Worm (Caenorhabditis elegans): ENCODE measurements around the gene nep-25.

The nep-25 gene

DNA sequence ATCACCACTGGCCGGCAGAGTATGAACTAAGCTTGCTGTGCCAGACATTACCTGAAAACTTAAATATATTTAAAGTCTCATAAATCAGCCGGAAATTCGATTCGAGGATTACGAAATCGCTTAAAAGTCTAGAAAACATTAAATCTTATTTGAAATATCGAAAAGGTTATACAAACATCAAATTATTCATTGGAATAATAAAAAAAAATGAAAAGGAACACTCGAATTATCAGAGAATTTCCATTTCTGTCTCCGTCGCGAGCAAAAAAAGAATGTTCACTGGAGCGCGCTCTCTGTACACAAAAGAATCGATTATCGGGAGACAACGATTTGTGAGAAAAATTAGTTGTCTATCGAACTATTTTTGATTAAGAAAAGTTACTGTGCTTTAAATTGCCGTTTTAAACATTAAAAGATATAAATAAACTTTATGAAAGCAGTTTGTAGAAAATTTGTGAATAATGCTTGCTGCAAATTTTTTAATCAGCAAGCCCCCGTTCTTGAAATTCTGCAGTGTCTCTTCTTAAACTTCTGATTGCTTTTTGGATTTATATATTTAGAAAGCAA is 5.8 kb upstream of the nep-25 start, which contains the start of gene fzo-1:
fzo-1 (minus strand) TSS at position 51 of the 567 bp plus-strand sequence.
- TF ChIP-seq hmg-4 (GFP tag; optimal IDR thresholded peaks at IDR 0.05) (no peak), hnd-1 (tag; optimal IDR thresholded peaks at IDR 0.05) (peak; percentile 40), ceh-36 (tag; optimal IDR thresholded peaks at IDR 0.05) (no peak), ceh-13 (GFP tag; optimal IDR thresholded peaks at IDR 0.05) (peak; percentile 36), tra-4 (tag; optimal IDR thresholded peaks at IDR 0.05) (peak; percentile 14), pes-1 (GFP tag; IDR thresholded peaks at IDR 0.05) (no peak), B0310.2 (tag; optimal IDR thresholded peaks at IDR 0.05) (peak; percentile 21), aly-1 (tag; optimal IDR thresholded peaks at IDR 0.05) (no peak), flt-1 (GFP tag; IDR thresholded peaks at IDR 0.05) (no peak), ama-1 (optimal IDR thresholded peaks at IDR 0.05) (no peak), tbx-37 (GFP tag; conservative IDR thresholded peaks at IDR 0.05) (0 out of 2 replicates have a peak, but pooled peaks have one; percentile 26), ets-7 (tag; optimal IDR thresholded peaks at IDR 0.05) (peak; percentile 48), F13C5.2 (tag; optimal IDR thresholded peaks at IDR 0.05) (peak; percentile 26), scrt-1 (GFP tag; IDR thresholded peaks at IDR 0.05) (no peak), hmbx-1 (tag; optimal IDR thresholded peaks at IDR 0.05) (no peak)

DNA sequence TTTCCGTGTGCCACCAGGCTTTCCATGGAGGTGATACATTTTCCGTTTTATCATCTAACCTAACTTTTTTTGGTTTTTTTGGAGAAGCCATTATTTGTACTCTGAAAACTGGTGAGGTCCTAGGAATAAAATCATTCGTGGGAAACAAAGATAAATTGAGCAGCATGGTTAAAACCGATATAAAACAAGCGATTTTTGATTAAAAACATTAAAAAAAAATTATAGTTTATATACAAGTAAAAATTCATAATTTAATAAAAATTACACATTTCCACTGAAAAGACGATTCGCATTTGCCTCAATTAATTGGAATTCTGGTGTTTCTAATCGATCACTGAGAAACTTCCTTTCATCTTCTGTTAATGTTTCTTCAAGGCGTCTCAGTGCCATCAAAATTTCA is 3.6 kb upstream of the nep-25 start, which contains the start of gene ZK1248.15:
ZK1248.15 (minus strand) TSS at position 101 of the 400 bp plus-strand sequence.
- TF ChIP-seq ets-7 (tag; optimal IDR thresholded peaks at IDR 0.05) = no peak
- no peak for TF ChIP-seq pes-1 (GFP tag; IDR thresholded peaks at IDR 0.05)
- TF ChIP-seq tbx-11 (GFP tag; IDR thresholded peaks at IDR 0.05) = no peak
- TF ChIP-seq hmg-4 (GFP tag; optimal IDR thresholded peaks at IDR 0.05) = no peak
- no peak for TF ChIP-seq hmbx-1 (tag; optimal IDR thresholded peaks at IDR 0.05)
- TF ChIP-seq sea-1 (GFP tag; conservative IDR thresholded peaks at IDR 0.05) = no peak
- TF ChIP-seq hnd-1 (tag; optimal IDR thresholded peaks at IDR 0.05) = no peak

DNA sequence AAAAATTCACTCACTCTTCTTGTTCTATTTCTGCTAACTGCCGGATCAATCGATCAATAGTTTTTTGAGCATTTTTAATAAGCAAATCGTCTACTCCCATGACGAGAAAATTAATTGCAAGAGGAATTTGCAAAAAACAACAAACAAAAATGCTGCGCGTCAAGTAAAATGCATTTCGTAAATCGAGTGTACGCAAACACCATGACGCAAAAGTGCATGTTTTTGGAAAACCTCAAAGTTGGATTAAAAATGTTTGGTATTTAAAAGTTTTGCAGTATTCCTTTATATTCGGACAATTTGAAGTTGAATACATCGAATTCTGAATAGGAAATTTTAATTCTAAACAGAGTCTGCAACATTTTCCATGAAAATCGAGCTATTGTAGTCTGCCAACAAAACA is 2.8 kb upstream of the nep-25 start, which contains the start of gene ZK1248.19:
ZK1248.19 (minus strand) TSS at position 188 of the 400 bp plus-strand sequence.
- no peak for TF ChIP-seq tbx-37 (GFP tag; conservative IDR thresholded peaks at IDR 0.05)
- TF ChIP-seq aly-1 (tag; optimal IDR thresholded peaks at IDR 0.05) = no peak
- TF ChIP-seq ets-7 (tag; optimal IDR thresholded peaks at IDR 0.05) = no peak
- TF ChIP-seq tbx-11 (GFP tag; IDR thresholded peaks at IDR 0.05) = no peak

DNA sequence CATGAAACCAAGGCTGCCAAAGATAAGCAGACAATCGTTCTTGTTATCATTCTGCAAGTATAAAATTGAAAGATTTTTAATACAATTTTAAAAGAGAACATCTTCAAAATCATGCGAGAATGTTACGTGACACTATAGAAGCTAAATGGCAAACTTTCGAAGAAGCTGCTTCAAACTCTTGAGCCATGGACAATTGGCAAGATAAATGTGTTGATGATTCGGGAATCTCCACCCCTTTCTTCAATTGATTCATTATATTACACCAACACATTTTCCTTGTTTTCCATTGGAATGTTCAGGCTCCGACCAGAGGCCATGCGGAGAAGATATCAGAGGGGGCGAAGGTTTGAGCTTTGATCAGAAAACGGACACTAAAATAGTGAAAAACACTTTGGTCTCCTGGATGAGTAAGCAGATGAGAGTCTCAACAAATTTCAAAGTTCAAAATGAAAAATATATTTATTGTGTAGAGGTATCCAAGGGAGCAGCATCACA is 940 bp upstream of the nep-25 start, which contains the start of gene lec-5:
lec-5 (minus strand) TSS at position 51 of the 495 bp plus-strand sequence.
- TF ChIP-seq pes-1 (GFP tag; IDR thresholded peaks at IDR 0.05) = no peak

DNA sequence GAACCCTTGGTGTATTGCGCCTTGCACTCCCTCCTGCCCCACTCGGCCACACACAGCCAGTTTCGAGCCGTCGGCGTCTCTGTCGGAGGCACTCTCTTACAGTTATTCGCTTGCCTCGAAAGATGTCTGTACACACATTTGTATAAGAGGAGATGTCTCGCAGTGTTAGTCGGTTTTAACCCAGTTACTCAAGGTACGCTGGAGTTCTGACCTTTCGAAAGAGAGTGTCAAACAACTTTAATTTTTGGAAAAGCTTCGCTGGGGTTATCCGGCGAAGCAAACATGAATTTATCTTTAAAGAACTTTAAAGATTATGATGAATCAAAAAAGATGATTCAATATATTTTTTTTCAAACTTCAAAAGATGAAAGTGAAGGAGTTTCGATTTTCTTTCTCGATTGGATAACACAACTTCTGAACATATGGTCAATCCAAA is 2.7 kb downstream of the nep-25 start:
- TF ChIP-seq hnd-1 (tag; optimal IDR thresholded peaks at IDR 0.05) (peak; percentile 53), ama-1 (optimal IDR thresholded peaks at IDR 0.05) (peak; percentile 100), tbx-37 (GFP tag; conservative IDR thresholded peaks at IDR 0.05) (peak; percentile 39), pes-1 (GFP tag; IDR thresholded peaks at IDR 0.05) (peak; percentile 86), aly-1 (tag; optimal IDR thresholded peaks at IDR 0.05) (peak; percentile 40), hmg-4 (GFP tag; optimal IDR thresholded peaks at IDR 0.05) (peak; percentile 96), B0310.2 (tag; optimal IDR thresholded peaks at IDR 0.05) (peak; percentile 88), sea-1 (GFP tag; conservative IDR thresholded peaks at IDR 0.05) (peak; percentile 89), tra-4 (tag; optimal IDR thresholded peaks at IDR 0.05) (peak; percentile 92), flt-1 (GFP tag; IDR thresholded peaks at IDR 0.05) (peak; percentile 72), hmbx-1 (tag; optimal IDR thresholded peaks at IDR 0.05) (peak; percentile 84), scrt-1 (GFP tag; IDR thresholded peaks at IDR 0.05) (peak; percentile 67), tbx-11 (GFP tag; IDR thresholded peaks at IDR 0.05) (peak; percentile 79), ceh-36 (tag; optimal IDR thresholded peaks at IDR 0.05) (peak; percentile 96), ets-7 (tag; optimal IDR thresholded peaks at IDR 0.05) (peak; percentile 80), ceh-13 (GFP tag; optimal IDR thresholded peaks at IDR 0.05) (peak; percentile 27), F13C5.2 (tag; optimal IDR thresholded peaks at IDR 0.05) (peak; percentile 98)

DNA sequence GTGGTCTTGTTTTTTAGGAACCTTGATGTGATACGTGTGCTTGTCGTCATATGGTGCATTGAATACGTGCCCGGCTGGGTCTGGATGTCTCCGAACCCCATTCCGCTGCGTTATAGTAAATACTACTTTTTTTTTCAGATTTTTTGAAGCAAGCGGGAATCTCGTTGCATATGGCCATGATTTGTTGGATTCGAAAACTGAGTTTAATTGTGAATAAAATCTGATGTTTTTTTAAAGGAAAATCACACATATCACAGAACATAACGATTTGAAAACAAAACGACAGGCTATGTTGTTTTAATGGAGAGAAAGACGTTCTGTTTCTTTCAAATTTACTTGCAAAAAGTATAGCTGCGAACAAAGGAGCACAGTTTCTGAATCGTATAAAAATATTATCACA is 3.4 kb downstream of the nep-25 start, which contains the start of the genes ZK1248.17 and H41C03.3:
ZK1248.17 (minus strand) TSS at position 101 of the 400 bp plus-strand sequence.
H41C03.3 (plus strand) TSS at position 337 of the 400 bp plus-strand sequence.
- TF ChIP-seq hnd-1 (tag; optimal IDR thresholded peaks at IDR 0.05) = no peak
- no peak for TF ChIP-seq ets-7 (tag; optimal IDR thresholded peaks at IDR 0.05)
- TF ChIP-seq hmg-4 (GFP tag; optimal IDR thresholded peaks at IDR 0.05) = no peak
- TF ChIP-seq pes-1 (GFP tag; IDR thresholded peaks at IDR 0.05) = no peak
- TF ChIP-seq ama-1 (optimal IDR thresholded peaks at IDR 0.05) = no peak

DNA sequence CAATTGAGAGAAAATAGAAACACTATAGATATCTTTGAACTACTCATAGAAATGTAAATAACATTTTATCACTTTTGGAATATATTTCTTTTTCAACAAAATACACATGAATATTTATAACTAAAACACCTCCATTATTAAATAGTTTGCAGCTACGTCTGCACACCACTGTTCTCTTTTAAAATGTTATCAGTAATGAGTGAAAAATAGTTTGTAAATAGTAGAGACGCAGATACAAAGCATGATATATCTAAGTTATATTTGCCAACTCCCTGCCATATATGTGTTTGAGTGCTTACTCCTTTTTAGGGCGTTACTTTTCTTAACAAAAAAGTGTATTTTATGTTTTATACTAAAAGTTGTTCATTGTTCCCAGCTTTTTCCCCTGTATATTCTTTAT is 4.1 kb downstream of the nep-25 start:
- TF ChIP-seq B0310.2 (tag; optimal IDR thresholded peaks at IDR 0.05) (no peak), ama-1 (optimal IDR thresholded peaks at IDR 0.05) (no peak), hnd-1 (tag; optimal IDR thresholded peaks at IDR 0.05) (no peak), pes-1 (GFP tag; IDR thresholded peaks at IDR 0.05) (no peak), hmbx-1 (tag; optimal IDR thresholded peaks at IDR 0.05) (no peak), tra-4 (tag; optimal IDR thresholded peaks at IDR 0.05) (no peak), hmg-4 (GFP tag; optimal IDR thresholded peaks at IDR 0.05) (no peak)

DNA sequence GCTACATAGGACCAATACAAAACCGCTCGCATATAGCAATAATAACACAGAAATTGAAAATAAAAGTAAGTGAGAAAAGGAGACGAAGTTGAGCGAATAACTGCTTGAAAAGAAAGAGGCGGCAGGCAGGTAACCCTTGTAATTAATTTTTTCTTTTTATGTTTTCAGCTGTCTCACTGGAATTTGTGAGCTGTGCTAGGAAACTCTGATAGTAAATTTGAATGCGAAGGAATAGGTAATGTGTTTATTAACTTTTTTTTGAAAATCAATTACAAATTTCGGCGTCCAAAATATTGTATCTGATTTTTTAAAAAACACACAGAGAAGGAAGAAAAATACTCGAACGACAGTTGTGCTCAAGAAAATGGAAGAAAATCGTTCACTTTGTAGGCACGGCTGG is 10.0 kb downstream of the nep-25 start, which contains the start of gene H41C03.2:
H41C03.2 (minus strand) TSS at position 101 of the 400 bp plus-strand sequence.
- no peak for TF ChIP-seq F13C5.2 (tag; optimal IDR thresholded peaks at IDR 0.05)
